Fruit fly (Drosophila melanogaster) whole organism, prepupa: ENCODE measurements around the gene Sac1.

Source experiments
- Blimp-1 ChIP-seq: fragments of 200-800 bp; sonication (Bioruptor generic); optimal IDR thresholded peaks from 3 replicates; lab custom pipeline; 2017; ENCODE audit warnings: missing biosample characterization, missing genetic modification characterization, mild to moderate bottlenecking, moderate library complexity, missing genetic modification reagents
- CG10631 ChIP-seq: fragments of 200-800 bp; sonication (Bioruptor generic); optimal IDR thresholded peaks from 2 replicates; lab custom pipeline; 2016; ENCODE audit warnings: missing biosample characterization, missing genetic modification characterization
- CG10669 ChIP-seq: fragments of 200-800 bp; sonication (Bioruptor generic); optimal IDR thresholded peaks from 3 replicates; lab custom pipeline; 2018; ENCODE audit warnings: missing biosample characterization, mild to moderate bottlenecking, missing genetic modification characterization, moderate library complexity
- CG11294 ChIP-seq: fragments of 200-800 bp; sonication (Bioruptor generic); IDR thresholded peaks from 2 replicates; pipeline ENCODE4 v1.3.6; 2022; ENCODE audit warnings: missing biosample characterization, missing genetic modification characterization
- CG11762 ChIP-seq: fragments of 200-800 bp; sonication (Bioruptor generic); optimal IDR thresholded peaks from 3 replicates; lab custom pipeline; 2016; ENCODE audit warnings: missing biosample characterization, missing genetic modification characterization; ENCODE audit not compliant: insufficient read depth
- CG11902 ChIP-seq: fragments of 200-800 bp; sonication (Bioruptor generic); optimal IDR thresholded peaks from 3 replicates; lab custom pipeline; 2016; ENCODE audit warnings: missing biosample characterization, missing genetic modification characterization
- CG15336 ChIP-seq: fragments of 200-800 bp; sonication (Bioruptor generic); IDR thresholded peaks from 2 replicates; pipeline ENCODE4 v1.3.6; 2022; ENCODE audit warnings: missing biosample characterization, missing genetic modification characterization
- CG1621 ChIP-seq: fragments of 200-800 bp; sonication (Bioruptor generic); optimal IDR thresholded peaks from 3 replicates; lab custom pipeline; 2018; ENCODE audit warnings: missing biosample characterization, mild to moderate bottlenecking, missing genetic modification characterization
- CG16779 ChIP-seq: fragments of 200-800 bp; sonication (Bioruptor generic); optimal IDR thresholded peaks from 3 replicates; lab custom pipeline; 2017; ENCODE audit warnings: missing biosample characterization, mild to moderate bottlenecking, missing genetic modification characterization
- CG3032 ChIP-seq: fragments of 200-800 bp; optimal IDR thresholded peaks from 2 replicates; lab custom pipeline; 2019; ENCODE audit warnings: missing biosample characterization, mild to moderate bottlenecking, missing genetic modification characterization, moderate library complexity
- CG31627 ChIP-seq: fragments of 200-800 bp; sonication (Bioruptor generic); optimal IDR thresholded peaks from 3 replicates; lab custom pipeline; 2016; ENCODE audit warnings: missing biosample characterization, missing genetic modification characterization
- CG6163 ChIP-seq: fragments of 200-800 bp; sonication (Bioruptor generic); IDR thresholded peaks from 3 replicates; pipeline ENCODE4 v1.3.6; 2022; ENCODE audit warnings: missing biosample characterization, missing genetic modification characterization
- CG6854 ChIP-seq: fragments of 200-800 bp; sonication (Bioruptor generic); optimal IDR thresholded peaks from 2 replicates; lab custom pipeline; 2017; ENCODE audit warnings: missing biosample characterization, mild to moderate bottlenecking, missing genetic modification characterization
- CG7368 ChIP-seq: fragments of 200-800 bp; sonication (Bioruptor generic); optimal IDR thresholded peaks from 3 replicates; lab custom pipeline; 2016; ENCODE audit warnings: missing biosample characterization, missing genetic modification characterization
- CG8119 ChIP-seq: fragments of 200-800 bp; sonication (Bioruptor generic); IDR thresholded peaks from 3 replicates; pipeline ENCODE4 v1.3.6; 2022; ENCODE audit warnings: missing biosample characterization, missing genetic modification characterization
- CG8319 ChIP-seq: fragments of 200-800 bp; sonication (Bioruptor generic); optimal IDR thresholded peaks from 3 replicates; lab custom pipeline; 2016; ENCODE audit warnings: missing biosample characterization, missing genetic modification characterization
- CG8632 ChIP-seq: fragments of 200-800 bp; sonication (Bioruptor generic); optimal IDR thresholded peaks from 3 replicates; lab custom pipeline; 2016; ENCODE audit warnings: missing biosample characterization, missing genetic modification characterization
- CG9139 ChIP-seq: fragments of 200-800 bp; sonication (Bioruptor generic); optimal IDR thresholded peaks from 3 replicates; lab custom pipeline; 2017; ENCODE audit warnings: missing biosample characterization, mild to moderate bottlenecking, missing genetic modification characterization
- Eip75B ChIP-seq: fragments of 200-800 bp; sonication (Bioruptor generic); optimal IDR thresholded peaks from 3 replicates; lab custom pipeline; 2016; ENCODE audit warnings: missing biosample characterization, missing genetic modification characterization
- Eip78C ChIP-seq: fragments of 200-800 bp; sonication (Bioruptor generic); peaks from one replicate; lab custom pipeline; 2016; ENCODE audit warnings: missing biosample characterization, missing genetic modification characterization
- Eip93F ChIP-seq: fragments of 200-800 bp; sonication (Bioruptor generic); optimal IDR thresholded peaks from 2 replicates; lab custom pipeline; 2016; ENCODE audit warnings: missing biosample characterization, mild to moderate bottlenecking, missing genetic modification characterization
- Ets21C ChIP-seq: fragments of 200-800 bp; sonication (Bioruptor generic); optimal IDR thresholded peaks from 3 replicates; lab custom pipeline; 2016; ENCODE audit warnings: missing biosample characterization, missing genetic modification characterization
- Gug ChIP-seq: fragments of 200-800 bp; sonication (Bioruptor generic); IDR thresholded peaks from 2 replicates; pipeline ENCODE4 v1.3.6; 2022; ENCODE audit warnings: missing biosample characterization, missing genetic modification characterization
- Hr39 ChIP-seq: fragments of 200-800 bp; sonication (Bioruptor generic); optimal IDR thresholded peaks from 2 replicates; lab custom pipeline; 2016; ENCODE audit warnings: missing biosample characterization, missing genetic modification characterization
- Lpt ChIP-seq: fragments of 200-800 bp; sonication (Bioruptor generic); optimal IDR thresholded peaks from 3 replicates; lab custom pipeline; 2016; ENCODE audit warnings: missing biosample characterization, missing genetic modification characterization
- OdsH ChIP-seq: fragments of 200-800 bp; sonication (Bioruptor generic); optimal IDR thresholded peaks from 3 replicates; lab custom pipeline; 2016; ENCODE audit warnings: missing biosample characterization, missing genetic modification characterization
- Smox ChIP-seq: fragments of 200-800 bp; sonication (Bioruptor generic); optimal IDR thresholded peaks from 3 replicates; lab custom pipeline; 2016; ENCODE audit warnings: missing biosample characterization, missing genetic modification characterization
- Sox102F ChIP-seq: fragments of 200-800 bp; sonication (Bioruptor generic); optimal IDR thresholded peaks from 2 replicates; lab custom pipeline; 2016; ENCODE audit warnings: missing biosample characterization, mild to moderate bottlenecking, missing genetic modification characterization
- dac ChIP-seq: fragments of 200-800 bp; sonication (Bioruptor generic); optimal IDR thresholded peaks from 2 replicates; lab custom pipeline; 2017; ENCODE audit warnings: missing biosample characterization, mild to moderate bottlenecking, missing genetic modification characterization
- dsx ChIP-seq: fragments of 200-800 bp; optimal IDR thresholded peaks from 3 replicates; lab custom pipeline; 2019; ENCODE audit warnings: missing biosample characterization, mild to moderate bottlenecking, missing genetic modification characterization, moderate library complexity; ENCODE audit not compliant: poor library complexity, severe bottlenecking
- eg ChIP-seq: fragments of 200-800 bp; sonication (Bioruptor generic); IDR thresholded peaks from 3 replicates; pipeline ENCODE4 v1.3.6; 2022; ENCODE audit warnings: missing biosample characterization, missing genetic modification characterization
- esn ChIP-seq: fragments of 200-800 bp; sonication (Bioruptor generic); optimal IDR thresholded peaks from 2 replicates; lab custom pipeline; 2016; ENCODE audit warnings: missing biosample characterization, mild to moderate bottlenecking, missing genetic modification characterization, moderate library complexity
- fd59A ChIP-seq: fragments of 200-800 bp; sonication (Bioruptor generic); optimal IDR thresholded peaks from 2 replicates; lab custom pipeline; 2017; ENCODE audit warnings: missing biosample characterization, mild to moderate bottlenecking, missing genetic modification characterization, missing genetic modification reagents
- fd85E ChIP-seq: fragments of 200-800 bp; sonication (Bioruptor generic); optimal IDR thresholded peaks from 3 replicates; lab custom pipeline; 2016; ENCODE audit warnings: missing biosample characterization, missing genetic modification characterization
- fkh ChIP-seq: fragments of 200-800 bp; sonication (Bioruptor generic); optimal IDR thresholded peaks from 3 replicates; lab custom pipeline; 2017; ENCODE audit warnings: missing biosample characterization, mild to moderate bottlenecking, missing genetic modification characterization, moderate library complexity
- net ChIP-seq: fragments of 200-800 bp; sonication (Bioruptor generic); optimal IDR thresholded peaks from 3 replicates; lab custom pipeline; 2016; ENCODE audit warnings: missing biosample characterization, missing genetic modification characterization
- pdm3 ChIP-seq: fragments of 200-800 bp; sonication (Bioruptor generic); optimal IDR thresholded peaks from 3 replicates; lab custom pipeline; 2016; ENCODE audit warnings: missing biosample characterization, missing genetic modification characterization
- salr ChIP-seq, 2 experiments: fragments of 200-800 bp; sonication (Bioruptor generic); optimal IDR thresholded peaks; 3 replicates each; lab custom pipeline; 2016 to 2018; ENCODE audit warnings: missing biosample characterization in 2 of 2, missing genetic modification characterization in 2 of 2, mild to moderate bottlenecking in 1 of 2
- spab ChIP-seq: fragments of 200-800 bp; sonication (Bioruptor generic); optimal IDR thresholded peaks from 2 replicates; lab custom pipeline; 2017; ENCODE audit warnings: missing biosample characterization, mild to moderate bottlenecking, missing genetic modification characterization, missing genetic modification reagents
- svp ChIP-seq: fragments of 200-800 bp; sonication (Bioruptor generic); peaks from one replicate; lab custom pipeline; 2016; ENCODE audit warnings: missing biosample characterization, missing genetic modification characterization
- topi ChIP-seq: fragments of 200-800 bp; sonication (Bioruptor generic); optimal IDR thresholded peaks from 3 replicates; lab custom pipeline; 2016; ENCODE audit warnings: missing biosample characterization, missing genetic modification characterization
- vri ChIP-seq: fragments of 200-800 bp; sonication (Bioruptor generic); optimal IDR thresholded peaks from 3 replicates; lab custom pipeline; 2016; ENCODE audit warnings: missing biosample characterization, mild to moderate bottlenecking, missing genetic modification characterization

The Sac1 gene

dm6 chr3L:1204674-1205547, 42.7 kb upstream of the Sac1 start, which contains the start of gene CG9119 (continued):
- no peak for TF ChIP-seq CG16779 (tag; lab: Kevin White, UChicago)
- TF ChIP-seq CG15336 (GFP tag; lab: Robert Waterston, UW): no peak
- no peak for TF ChIP-seq CG11294 (GFP tag; lab: Robert Waterston, UW)
- no peak for TF ChIP-seq CG7368
- TF ChIP-seq CG11762 (GFP tag; lab: Kevin White, UChicago): no peak
- no peak for TF ChIP-seq CG8632 (GFP tag; lab: Kevin White, UChicago)
- TF ChIP-seq Sox102F (GFP tag; lab: Kevin White, UChicago): no peak
- TF ChIP-seq Hr39 (GFP tag; lab: Kevin White, UChicago): peak; percentile 18
- peak; percentile 61 for TF ChIP-seq CG9139 (GFP tag; lab: Kevin White, UChicago)
- peak; percentile 31 for TF ChIP-seq CG8319 (GFP tag; lab: Kevin White, UChicago)
- TF ChIP-seq Eip75B (GFP tag; lab: Kevin White, UChicago): peak; percentile 5
- TF ChIP-seq Smox (GFP tag; lab: Kevin White, UChicago): no peak
- no peak for TF ChIP-seq fd85E
- no peak for TF ChIP-seq CG6163
- no peak for TF ChIP-seq Gug (GFP tag; lab: Robert Waterston, UW)
- TF ChIP-seq net (GFP tag; lab: Kevin White, UChicago): peak; percentile 1
- TF ChIP-seq dsx (GFP tag; lab: Kevin White, UChicago): peak; percentile 6
- no peak for TF ChIP-seq CG6854 (GFP tag; lab: Kevin White, UChicago)

dm6 chr3L:1206682-1207421, 40.8 kb upstream of the Sac1 start, which contains the start of gene LysB:
TSS of gene LysB (plus strand) at chr3L:1207371.
- TF ChIP-seq topi (GFP tag; lab: Kevin White, UChicago) (no peak), Hr39 (GFP tag; lab: Kevin White, UChicago) (no peak), CG10669 (GFP tag; lab: Kevin White, UChicago) (no peak), esn (GFP tag; lab: Kevin White, UChicago) (no peak), CG7368 (no peak), fkh (GFP tag; lab: Kevin White, UChicago) (peak; percentile 33)
- TF ChIP-seq, all 60 proteins: peak for 1

DNA sequence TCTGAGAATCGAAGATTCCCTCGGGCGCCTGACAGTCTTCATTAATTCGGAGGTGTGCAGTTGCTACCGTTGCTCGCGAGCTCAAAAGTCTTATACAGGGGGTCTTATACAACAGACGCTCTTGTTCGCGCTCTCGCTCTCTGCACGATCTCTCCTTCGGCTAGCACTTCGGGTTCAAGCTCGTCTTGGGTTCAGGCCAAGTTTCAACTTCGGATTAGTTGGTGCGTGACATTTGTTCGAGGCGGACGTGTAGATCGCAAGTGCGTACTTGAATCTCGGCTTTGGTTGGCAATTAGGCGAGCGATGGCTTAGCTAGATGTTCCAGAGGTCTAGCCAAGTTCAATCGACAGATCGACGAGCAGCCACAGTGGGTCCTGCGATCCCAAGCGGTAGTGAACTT, 39.4 kb upstream of the Sac1 start:
- no peak for TF ChIP-seq CG16779 (tag; lab: Kevin White, UChicago)
- no peak for TF ChIP-seq CG6854 (GFP tag; lab: Kevin White, UChicago)
- TF ChIP-seq CG8319 (GFP tag; lab: Kevin White, UChicago): no peak
- TF ChIP-seq net (GFP tag; lab: Kevin White, UChicago): peak; percentile 4
- no peak for TF ChIP-seq esn (GFP tag; lab: Kevin White, UChicago)
- no peak for TF ChIP-seq fd85E
- no peak for TF ChIP-seq CG11294 (GFP tag; lab: Robert Waterston, UW)
- no peak for TF ChIP-seq Ets21C (GFP tag; lab: Kevin White, UChicago)
- no peak for TF ChIP-seq CG31627 (GFP tag; lab: Kevin White, UChicago)
- TF ChIP-seq salr (GFP tag; optimal IDR thresholded peaks at IDR 0.05; lab: Kevin White, UChicago): no peak
- TF ChIP-seq pdm3 (GFP tag; lab: Kevin White, UChicago): no peak
- TF ChIP-seq topi (GFP tag; lab: Kevin White, UChicago): no peak
- no peak for TF ChIP-seq CG9139 (GFP tag; lab: Kevin White, UChicago)
- TF ChIP-seq CG3032 (tag; lab: Kevin White, UChicago): no peak
- TF ChIP-seq Eip93F (GFP tag; lab: Kevin White, UChicago): no peak
- peak; percentile 63 for TF ChIP-seq Eip78C (GFP tag; lab: Kevin White, UChicago)
- TF ChIP-seq CG11902 (GFP tag; lab: Kevin White, UChicago): no peak
- TF ChIP-seq CG1621 (tag; lab: Kevin White, UChicago): no peak
- TF ChIP-seq CG8632 (GFP tag; lab: Kevin White, UChicago): no peak
- no peak for TF ChIP-seq Blimp-1 (GFP tag; lab: Kevin White, UChicago)
- no peak for TF ChIP-seq fd59A (GFP tag; lab: Kevin White, UChicago)
- TF ChIP-seq Hr39 (GFP tag; lab: Kevin White, UChicago): no peak
- no peak for TF ChIP-seq vri (GFP tag; lab: Kevin White, UChicago)
- TF ChIP-seq Eip75B (GFP tag; lab: Kevin White, UChicago): no peak
- peak; percentile 23 for TF ChIP-seq Lpt (GFP tag; lab: Kevin White, UChicago)
- no peak for TF ChIP-seq Smox (GFP tag; lab: Kevin White, UChicago)
- no peak for TF ChIP-seq spab
- TF ChIP-seq dac (GFP tag; lab: Kevin White, UChicago): no peak
- peak; percentile 57 for TF ChIP-seq svp
- TF ChIP-seq CG8119: peak; percentile 28; the same call in 1 of the 3 replicates
- no peak for TF ChIP-seq OdsH (GFP tag; lab: Kevin White, UChicago)
- TF ChIP-seq eg: 0 out of 3 replicates have a peak, but pooled peaks have one; percentile 43
- TF ChIP-seq CG10631 (GFP tag; lab: Kevin White, UChicago): no peak
